Worm (Caenorhabditis elegans) whole organism, L4 larva: Measurements from ENCODE around the gene taf-7.2.

ENCODE experiments used
- aha-1 ChIP-seq: fragments of 150-350 bp; peaks from one replicate; lab custom pipeline; 2014; ENCODE audit warnings: missing biosample characterization, missing genetic modification characterization
- nhr-237 ChIP-seq: sonication (generic microtip); optimal IDR thresholded peaks from 2 replicates; lab custom pipeline; 2017; ENCODE audit warnings: missing biosample characterization, missing genetic modification characterization

DNA sequence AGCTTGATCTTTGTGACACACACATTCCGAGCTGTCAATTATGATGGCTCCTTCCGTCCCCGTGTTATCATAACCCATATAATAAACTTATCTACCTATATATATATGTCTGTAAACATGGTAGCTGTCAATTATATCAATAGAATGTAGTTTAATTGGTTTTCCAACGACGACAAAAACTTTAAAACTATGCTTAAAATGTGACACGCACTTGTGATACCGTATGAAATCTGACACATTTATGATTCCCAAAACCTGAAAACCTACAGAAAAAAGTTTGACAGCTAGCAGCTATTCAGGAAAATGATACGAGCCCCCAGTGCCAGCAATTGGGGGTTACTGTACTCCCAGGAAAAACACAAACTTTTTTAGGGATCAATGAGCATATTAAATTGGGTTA, 14.6 kb downstream of the taf-7.2 start:
- TF ChIP-seq aha-1 (tag; lab: Kevin White, UChicago) (no peak), nhr-237 (no peak)
